Worm (Caenorhabditis elegans): ENCODE data around the gene C16E9.1.

Gene C16E9.1

ce11 chrX:6939917-6940316 lies at the start of gene C16E9.1:
C16E9.1 (plus strand) TSS chrX:6940217.
- no peak for TF ChIP-seq che-1 (tag; optimal IDR thresholded peaks at IDR 0.05)

DNA sequence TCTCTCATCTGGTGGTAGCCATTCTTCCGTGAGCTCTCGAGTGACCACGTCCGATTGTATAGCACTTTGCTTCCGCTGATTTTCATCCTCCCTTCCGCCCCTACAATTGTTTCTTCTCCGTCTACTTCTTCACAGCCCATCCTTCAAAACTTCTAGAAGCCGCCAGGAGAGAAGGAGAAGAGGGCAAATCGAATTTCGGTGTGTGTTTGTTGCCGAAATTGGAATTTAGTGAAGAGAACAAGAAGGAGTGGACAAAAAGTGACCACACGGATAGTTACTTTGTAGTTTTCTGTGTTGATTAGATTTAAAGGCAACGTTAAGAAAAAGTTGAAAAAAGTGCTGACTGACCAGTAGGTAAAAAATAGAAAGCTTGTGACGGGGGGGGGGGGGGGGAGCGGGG lies 46.9 kb upstream of the C16E9.1 start:
- TF ChIP-seq fax-1 (tag; optimal IDR thresholded peaks at IDR 0.05) = no peak
- TF ChIP-seq unc-42 (tag; optimal IDR thresholded peaks at IDR 0.05) = peak; percentile 49
- TF ChIP-seq ceh-31 (tag; optimal IDR thresholded peaks at IDR 0.05) = peak; percentile 40

DNA sequence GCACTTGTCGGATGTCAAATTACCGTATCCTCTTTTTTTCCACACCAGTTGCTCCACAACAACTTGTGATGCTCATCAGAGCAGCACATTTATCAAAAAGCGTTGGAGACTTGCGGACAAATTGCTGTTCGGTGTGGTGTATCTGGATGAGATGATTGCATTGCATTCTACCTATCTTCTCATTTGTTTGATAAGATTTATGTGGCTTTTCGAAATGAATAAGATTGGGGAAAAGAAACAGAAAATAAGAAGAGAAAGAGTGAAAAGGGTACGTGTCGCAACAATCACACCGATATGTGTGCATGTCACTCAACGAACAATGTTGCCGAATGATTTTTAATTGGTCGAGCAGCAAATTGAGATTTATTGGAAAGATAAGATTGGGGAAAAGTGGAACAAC lies 45.9 kb upstream of the C16E9.1 start:
- TF ChIP-seq pha-2 (tag; optimal IDR thresholded peaks at IDR 0.05) = no peak
- TF ChIP-seq dmd-4 (tag; optimal IDR thresholded peaks at IDR 0.05; ENCODE audit: borderline replicate concordance) = no peak
- no peak for TF ChIP-seq F13H6.1 (tag; optimal IDR thresholded peaks at IDR 0.05)
- TF ChIP-seq ceh-31 (tag; optimal IDR thresholded peaks at IDR 0.05) = no peak
- no peak for TF ChIP-seq ceh-2 (tag; optimal IDR thresholded peaks at IDR 0.05)
- no peak for TF ChIP-seq sox-2 (GFP tag; IDR thresholded peaks at IDR 0.05)
- TF ChIP-seq rnt-1 (tag; optimal IDR thresholded peaks at IDR 0.05) = peak; percentile 64
- TF ChIP-seq pat-9 (tag; optimal IDR thresholded peaks at IDR 0.05) = no peak
- TF ChIP-seq unc-55 (GFP tag; optimal IDR thresholded peaks at IDR 0.05) = peak; percentile 91
- TF ChIP-seq ceh-48 (tag; optimal IDR thresholded peaks at IDR 0.05) = no peak
- no peak for TF ChIP-seq madf-2 (tag; optimal IDR thresholded peaks at IDR 0.05)
- no peak for TF ChIP-seq unc-42 (tag; optimal IDR thresholded peaks at IDR 0.05)
- no peak for TF ChIP-seq ets-4 (tag; optimal IDR thresholded peaks at IDR 0.05)
- TF ChIP-seq pqm-1 (tag; optimal IDR thresholded peaks at IDR 0.05) = no peak
- TF ChIP-seq pha-4 (tag; optimal IDR thresholded peaks at IDR 0.05) = no peak

DNA sequence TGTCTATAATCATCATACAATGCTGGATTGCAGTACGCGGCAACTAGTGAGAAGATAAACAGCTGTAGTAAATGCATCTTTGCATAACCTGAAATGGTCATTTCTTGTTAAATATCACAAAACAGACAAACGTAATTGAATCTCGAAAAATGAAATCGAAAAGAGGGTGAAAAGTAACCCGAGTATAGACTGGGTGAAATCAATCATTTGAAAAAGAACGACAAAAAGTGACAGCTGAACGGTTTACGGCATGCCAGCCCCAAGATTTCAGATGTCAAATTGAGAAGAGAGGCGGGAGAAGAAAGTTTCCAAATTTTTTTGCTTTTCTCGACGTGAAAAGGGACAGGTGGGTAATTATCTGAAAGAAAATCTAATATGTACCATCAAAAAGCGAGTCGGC lies 40.2 kb upstream of the C16E9.1 start, which contains the start of gene F14B8.4:
F14B8.4 (minus strand) TSS at position 101 of the 400 bp plus-strand sequence.
- TF ChIP-seq K02D7.2 (tag; optimal IDR thresholded peaks at IDR 0.05) = no peak
- TF ChIP-seq nhr-232 (tag; optimal IDR thresholded peaks at IDR 0.05) = no peak

DNA sequence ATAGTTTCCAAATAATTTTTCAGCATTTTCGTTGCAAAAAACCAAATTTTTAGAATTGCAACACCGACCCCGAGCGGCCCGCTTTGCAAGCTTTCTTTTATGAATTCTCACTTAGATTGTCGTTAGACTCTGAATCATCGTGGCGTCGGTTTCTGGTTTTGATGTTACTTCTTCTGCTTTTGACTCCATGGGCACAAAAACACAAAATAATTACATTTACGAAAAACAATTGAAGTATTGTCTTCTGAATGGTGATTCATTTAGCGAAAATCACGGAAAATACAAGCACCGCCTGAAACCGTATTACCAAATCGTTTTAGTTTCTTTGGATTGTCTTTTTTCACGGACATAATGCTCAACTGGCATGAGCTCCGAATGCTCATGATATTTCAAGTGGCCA lies 38.9 kb upstream of the C16E9.1 start, which contains the start of gene pes-23:
pes-23 (plus strand) TSS at position 301 of the 400 bp plus-strand sequence.
- TF ChIP-seq unc-42 (tag; optimal IDR thresholded peaks at IDR 0.05) = no peak
- no peak for TF ChIP-seq ceh-19 (GFP tag; optimal IDR thresholded peaks at IDR 0.05)
- no peak for TF ChIP-seq zip-5 (tag; optimal IDR thresholded peaks at IDR 0.05)

DNA sequence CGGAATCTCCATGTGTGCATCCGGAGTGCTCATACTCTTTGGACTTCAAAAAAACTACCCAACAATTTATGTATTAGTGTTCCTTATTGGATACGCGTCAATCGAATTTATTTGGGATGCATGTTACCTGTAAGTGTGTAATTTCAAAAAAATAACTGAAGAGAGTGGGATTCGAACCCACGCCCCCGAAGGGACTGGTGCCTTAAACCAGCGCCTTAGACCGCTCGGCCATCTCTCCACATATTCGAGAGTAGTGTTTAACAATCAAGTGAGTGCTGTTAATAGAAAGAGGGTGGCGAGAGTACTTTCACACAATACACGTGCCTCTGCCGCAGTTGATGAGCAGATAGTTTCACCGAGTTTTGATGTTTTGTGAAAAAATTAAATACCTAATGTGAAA lies 37.1 kb upstream of the C16E9.1 start:
- TF ChIP-seq mec-3 (tag; optimal IDR thresholded peaks at IDR 0.05; ENCODE audit: borderline replicate concordance) (no peak), rnt-1 (tag; optimal IDR thresholded peaks at IDR 0.05) (peak; percentile 47), pha-2 (tag; optimal IDR thresholded peaks at IDR 0.05) (peak; percentile 55), tbx-2 (tag; optimal IDR thresholded peaks at IDR 0.05) (peak; percentile 63), ceh-48 (tag; optimal IDR thresholded peaks at IDR 0.05) (peak; percentile 46), F13H6.1 (tag; optimal IDR thresholded peaks at IDR 0.05) (no peak), ceh-31 (tag; optimal IDR thresholded peaks at IDR 0.05) (peak; percentile 38), ceh-24 (tag; optimal IDR thresholded peaks at IDR 0.05) (peak; percentile 27), ztf-16 (tag; optimal IDR thresholded peaks at IDR 0.05) (peak; percentile 71), C08G9.2 (tag; optimal IDR thresholded peaks at IDR 0.05) (no peak), ceh-18 (tag; optimal IDR thresholded peaks at IDR 0.05) (peak; percentile 33), ceh-19 (GFP tag; optimal IDR thresholded peaks at IDR 0.05) (peak; percentile 62), C38D4.7 (GFP tag; optimal IDR thresholded peaks at IDR 0.05) (peak; percentile 58), pros-1 (tag; optimal IDR thresholded peaks at IDR 0.05) (no peak), ahr-1 (tag; optimal IDR thresholded peaks at IDR 0.05) (no peak), odd-2 (tag; optimal IDR thresholded peaks at IDR 0.05) (no peak), hlh-13 (GFP tag; optimal IDR thresholded peaks at IDR 0.05) (no peak), ceh-14 (tag; optimal IDR thresholded peaks at IDR 0.05) (peak; percentile 65), nfya-1 (tag; optimal IDR thresholded peaks at IDR 0.05) (peak; percentile 40), gmeb-2 (tag; optimal IDR thresholded peaks at IDR 0.05) (peak; percentile 76), lim-6 (tag; optimal IDR thresholded peaks at IDR 0.05) (no peak), Y22D7AL.16 (tag; optimal IDR thresholded peaks at IDR 0.05) (peak; percentile 48), syd-9 (tag; optimal IDR thresholded peaks at IDR 0.05) (peak; percentile 73), sox-2 (GFP tag; IDR thresholded peaks at IDR 0.05) (peak; percentile 35; the same call in 1 of the 2 replicates), sox-4 (tag; optimal IDR thresholded peaks at IDR 0.05) (peak; percentile 61), ets-4 (tag; optimal IDR thresholded peaks at IDR 0.05) (peak; percentile 17), dve-1 (tag; optimal IDR thresholded peaks at IDR 0.05) (peak; percentile 31), K09A11.1 (tag; optimal IDR thresholded peaks at IDR 0.05; ENCODE audit: insufficient read depth) (no peak), ceh-30 (tag; optimal IDR thresholded peaks at IDR 0.05) (peak; percentile 8), ceh-2 (tag; optimal IDR thresholded peaks at IDR 0.05) (peak; percentile 39)

Measured in whole organism, late embryonic.